Worm (Caenorhabditis elegans): ENCODE measurements around the gene adt-1.

Gene adt-1

ce11 chrX:12640961-12641360, 37.7 kb upstream of the adt-1 start:
- TF ChIP-seq ztf-23 (GFP tag; IDR thresholded peaks at IDR 0.05) (no peak), med-1 (GFP tag; optimal IDR thresholded peaks at IDR 0.05; ENCODE audit: insufficient read depth) (no peak), flt-1 (GFP tag; IDR thresholded peaks at IDR 0.05) (no peak), cog-1 (tag; optimal IDR thresholded peaks at IDR 0.05) (no peak), ref-1 (GFP tag; conservative IDR thresholded peaks at IDR 0.05) (no peak), T22C8.4 (GFP tag; IDR thresholded peaks at IDR 0.05) (no peak), ztf-29 (GFP tag; IDR thresholded peaks at IDR 0.05) (no peak), klf-2 (GFP tag; conservative IDR thresholded peaks at IDR 0.05) (no peak), tab-1 (GFP tag; IDR thresholded peaks at IDR 0.05) (no peak)

- TF ChIP-seq flt-1 (GFP tag; IDR thresholded peaks at IDR 0.05), result no peak
- no peak for TF ChIP-seq ztf-29 (GFP tag; IDR thresholded peaks at IDR 0.05)
- no peak for TF ChIP-seq cog-1 (tag; optimal IDR thresholded peaks at IDR 0.05)
Observed at ce11 chrX:12642952-12643351, 35.7 kb upstream of the adt-1 start.

- TF ChIP-seq med-1 (GFP tag; optimal IDR thresholded peaks at IDR 0.05; ENCODE audit: insufficient read depth) (no peak), ztf-23 (GFP tag; IDR thresholded peaks at IDR 0.05) (no peak), T22C8.4 (GFP tag; IDR thresholded peaks at IDR 0.05) (no peak), klf-2 (GFP tag; conservative IDR thresholded peaks at IDR 0.05) (no peak), flt-1 (GFP tag; IDR thresholded peaks at IDR 0.05) (no peak), ref-1 (GFP tag; conservative IDR thresholded peaks at IDR 0.05) (no peak), ztf-29 (GFP tag; IDR thresholded peaks at IDR 0.05) (no peak), cog-1 (tag; optimal IDR thresholded peaks at IDR 0.05) (no peak), tab-1 (GFP tag; IDR thresholded peaks at IDR 0.05) (no peak)
Observed at ce11 chrX:12645846-12646245, 32.8 kb upstream of the adt-1 start.

- no peak for TF ChIP-seq cog-1 (tag; optimal IDR thresholded peaks at IDR 0.05)
- TF ChIP-seq klf-2 (GFP tag; conservative IDR thresholded peaks at IDR 0.05), result no peak
- no peak for TF ChIP-seq tab-1 (GFP tag; IDR thresholded peaks at IDR 0.05)
- TF ChIP-seq T22C8.4 (GFP tag; IDR thresholded peaks at IDR 0.05), result no peak
- no peak for TF ChIP-seq ref-1 (GFP tag; conservative IDR thresholded peaks at IDR 0.05)
- TF ChIP-seq med-1 (GFP tag; optimal IDR thresholded peaks at IDR 0.05; ENCODE audit: insufficient read depth), result no peak
- TF ChIP-seq flt-1 (GFP tag; IDR thresholded peaks at IDR 0.05), result no peak
Observed at ce11 chrX:12646546-12647167, 32.0 kb upstream of the adt-1 start, which contains the start of gene zmp-5. Gene zmp-5, plus strand, starts transcription at chrX:12647117.

- TF ChIP-seq klf-2 (GFP tag; conservative IDR thresholded peaks at IDR 0.05) (no peak), tab-1 (GFP tag; IDR thresholded peaks at IDR 0.05) (0 out of 2 replicates have a peak, but pooled peaks have one; percentile 27), flt-1 (GFP tag; IDR thresholded peaks at IDR 0.05) (no peak), ref-1 (GFP tag; conservative IDR thresholded peaks at IDR 0.05) (no peak), T22C8.4 (GFP tag; IDR thresholded peaks at IDR 0.05) (no peak), ztf-23 (GFP tag; IDR thresholded peaks at IDR 0.05) (no peak), ztf-29 (GFP tag; IDR thresholded peaks at IDR 0.05) (no peak)
Observed at ce11 chrX:12655339-12655875, 23.2 kb upstream of the adt-1 start.

- TF ChIP-seq tab-1 (GFP tag; IDR thresholded peaks at IDR 0.05), result no peak
- TF ChIP-seq klf-2 (GFP tag; conservative IDR thresholded peaks at IDR 0.05), result 0 out of 2 replicates have a peak, but pooled peaks have one; percentile 29
Observed at ce11 chrX:12656420-12657033, 22.1 kb upstream of the adt-1 start.

ce11 chrX:12659814-12660213, 18.8 kb upstream of the adt-1 start, which contains the start of gene C02B4.3:
Gene C02B4.3, minus strand, starts transcription at chrX:12659847.
- TF ChIP-seq klf-2 (GFP tag; conservative IDR thresholded peaks at IDR 0.05), result no peak
- TF ChIP-seq T22C8.4 (GFP tag; IDR thresholded peaks at IDR 0.05), result no peak

- TF ChIP-seq klf-2 (GFP tag; conservative IDR thresholded peaks at IDR 0.05), result peak; percentile 88
- peak; percentile 93 for TF ChIP-seq tab-1 (GFP tag; IDR thresholded peaks at IDR 0.05)
- peak; percentile 63; the same call in 1 of the 2 replicates for TF ChIP-seq ztf-29 (GFP tag; IDR thresholded peaks at IDR 0.05)
- TF ChIP-seq T22C8.4 (GFP tag; IDR thresholded peaks at IDR 0.05), result peak; percentile 77
- peak; percentile 80 for TF ChIP-seq cog-1 (tag; optimal IDR thresholded peaks at IDR 0.05)
- peak; percentile 40 for TF ChIP-seq med-1 (GFP tag; optimal IDR thresholded peaks at IDR 0.05; ENCODE audit: insufficient read depth)
- peak; percentile 91 for TF ChIP-seq flt-1 (GFP tag; IDR thresholded peaks at IDR 0.05)
- TF ChIP-seq ztf-23 (GFP tag; IDR thresholded peaks at IDR 0.05), result peak; percentile 85
- TF ChIP-seq ref-1 (GFP tag; conservative IDR thresholded peaks at IDR 0.05), result peak; percentile 72
Observed at ce11 chrX:12661091-12661526, 17.5 kb upstream of the adt-1 start.

- no peak for TF ChIP-seq klf-2 (GFP tag; conservative IDR thresholded peaks at IDR 0.05)
- no peak for TF ChIP-seq ref-1 (GFP tag; conservative IDR thresholded peaks at IDR 0.05)
- TF ChIP-seq cog-1 (tag; optimal IDR thresholded peaks at IDR 0.05), result no peak
- no peak for TF ChIP-seq tab-1 (GFP tag; IDR thresholded peaks at IDR 0.05)
- no peak for TF ChIP-seq ztf-29 (GFP tag; IDR thresholded peaks at IDR 0.05)
- TF ChIP-seq flt-1 (GFP tag; IDR thresholded peaks at IDR 0.05), result no peak
- TF ChIP-seq T22C8.4 (GFP tag; IDR thresholded peaks at IDR 0.05), result no peak
- TF ChIP-seq ztf-23 (GFP tag; IDR thresholded peaks at IDR 0.05), result no peak
- no peak for TF ChIP-seq med-1 (GFP tag; optimal IDR thresholded peaks at IDR 0.05; ENCODE audit: insufficient read depth)
Observed at ce11 chrX:12663114-12663513, 15.5 kb upstream of the adt-1 start.

- TF ChIP-seq cog-1 (tag; optimal IDR thresholded peaks at IDR 0.05), result no peak
- TF ChIP-seq tab-1 (GFP tag; IDR thresholded peaks at IDR 0.05), result no peak
- no peak for TF ChIP-seq ztf-23 (GFP tag; IDR thresholded peaks at IDR 0.05)
- no peak for TF ChIP-seq ref-1 (GFP tag; conservative IDR thresholded peaks at IDR 0.05)
- no peak for TF ChIP-seq T22C8.4 (GFP tag; IDR thresholded peaks at IDR 0.05)
- TF ChIP-seq med-1 (GFP tag; optimal IDR thresholded peaks at IDR 0.05; ENCODE audit: insufficient read depth), result no peak
- no peak for TF ChIP-seq flt-1 (GFP tag; IDR thresholded peaks at IDR 0.05)
- TF ChIP-seq ztf-29 (GFP tag; IDR thresholded peaks at IDR 0.05), result no peak
- TF ChIP-seq klf-2 (GFP tag; conservative IDR thresholded peaks at IDR 0.05), result no peak
Observed at ce11 chrX:12663537-12663936, 15.1 kb upstream of the adt-1 start, which contains the start of gene nlp-76. Gene nlp-76, minus strand, starts transcription at chrX:12663903.

Data from whole organism, midembryonic.